Fruit fly (Drosophila melanogaster): ENCODE results near the gene Nup133.

DNA sequence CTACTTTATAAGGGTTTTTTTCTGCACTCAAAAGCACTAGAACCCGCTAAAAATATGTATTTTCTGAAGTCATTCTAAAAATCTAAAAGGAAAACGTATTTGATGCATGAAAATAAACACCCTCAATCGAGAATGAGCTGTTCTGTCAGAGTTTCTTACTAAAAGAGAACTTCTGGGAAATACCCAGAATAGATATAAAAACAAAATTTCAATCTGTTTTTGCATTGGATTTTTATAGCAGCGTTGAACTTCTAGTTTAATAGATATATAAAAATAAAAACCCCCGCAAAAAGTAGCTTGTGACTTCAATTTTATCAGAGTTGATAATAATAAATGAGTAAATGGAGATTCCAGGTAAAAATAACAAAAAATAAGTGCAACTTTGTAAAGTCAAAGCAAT lies 28.0 kb downstream of the Nup133 start:
- TF ChIP-seq CG8478 (optimal IDR thresholded peaks at IDR 0.05) (no peak), pan (optimal IDR thresholded peaks at IDR 0.05) (no peak)
